Fruit fly (Drosophila melanogaster) whole organism, embryonic: ENCODE measurements around the gene CG17124.
A peak's percentile ranks its signal among the peaks of the same experiment; 100 is the strongest.

ENCODE experiments used
- Atf-2 ChIP-seq: fragments of 200-800 bp; sonication (Bioruptor generic); optimal IDR thresholded peaks from 2 replicates; lab custom pipeline; 2016; ENCODE audit warnings: missing biosample characterization, missing genetic modification characterization
- BEAF-32 ChIP-seq: fragments of 200-800 bp; sonication (Bioruptor generic); optimal IDR thresholded peaks from 3 replicates; lab custom pipeline; 2017; ENCODE audit warnings: missing biosample characterization, missing genetic modification characterization, mild to moderate bottlenecking, moderate library complexity, missing genetic modification reagents
- CG1024 ChIP-seq: fragments of 200-800 bp; sonication (Bioruptor generic); IDR thresholded peaks from 2 replicates; pipeline ENCODE4 v1.3.6; 2022; ENCODE audit warnings: missing biosample characterization, missing genetic modification characterization
- CG15269 ChIP-seq: fragments of 200-800 bp; sonication (Bioruptor generic); optimal IDR thresholded peaks from 2 replicates; lab custom pipeline; 2018; ENCODE audit warnings: missing biosample characterization, mild to moderate bottlenecking, missing genetic modification characterization, moderate library complexity
- CG1529 ChIP-seq: fragments of 200-800 bp; sonication (Bioruptor generic); optimal IDR thresholded peaks from 3 replicates; lab custom pipeline; 2018; ENCODE audit warnings: missing biosample characterization, missing genetic modification characterization
- CG17802 ChIP-seq: fragments of 200-800 bp; sonication (Bioruptor generic); optimal IDR thresholded peaks from 2 replicates; lab custom pipeline; 2018; ENCODE audit warnings: missing biosample characterization, mild to moderate bottlenecking, missing genetic modification characterization, moderate library complexity
- CG18011 ChIP-seq: fragments of 200-800 bp; sonication (Bioruptor generic); optimal IDR thresholded peaks from 2 replicates; lab custom pipeline; 2017; ENCODE audit warnings: missing biosample characterization, missing genetic modification characterization, mild to moderate bottlenecking, moderate library complexity, missing genotype
- CG18262 ChIP-seq: fragments of 200-800 bp; optimal IDR thresholded peaks from 3 replicates; lab custom pipeline; 2019; ENCODE audit warnings: missing biosample characterization, mild to moderate bottlenecking, missing genetic modification characterization, moderate library complexity
- CG30020 ChIP-seq: fragments of 200-800 bp; optimal IDR thresholded peaks from 2 replicates; lab custom pipeline; 2019; ENCODE audit warnings: missing biosample characterization, mild to moderate bottlenecking, missing genetic modification characterization, moderate library complexity
- CG30431 ChIP-seq: fragments of 200-800 bp; sonication (Bioruptor generic); optimal IDR thresholded peaks from 2 replicates; lab custom pipeline; 2017; ENCODE audit warnings: missing biosample characterization, missing genetic modification characterization
- CG31224 ChIP-seq: fragments of 200-800 bp; sonication (Bioruptor generic); IDR thresholded peaks from 2 replicates; pipeline ENCODE4 v1.3.6; 2022; ENCODE audit warnings: missing biosample characterization, missing genetic modification characterization
- CG31441 ChIP-seq: fragments of 200-800 bp; sonication (Bioruptor generic); IDR thresholded peaks from 2 replicates; pipeline ENCODE4 v1.3.6; 2022; ENCODE audit warnings: missing biosample characterization, missing genetic modification characterization
- CG3163 ChIP-seq: fragments of 200-800 bp; sonication (Bioruptor generic); optimal IDR thresholded peaks from 3 replicates; lab custom pipeline; 2016; ENCODE audit warnings: missing biosample characterization, missing genetic modification characterization
- CG3281 ChIP-seq: fragments of 200-800 bp; sonication (Bioruptor generic); optimal IDR thresholded peaks from 3 replicates; lab custom pipeline; 2017; ENCODE audit warnings: missing biosample characterization, mild to moderate bottlenecking, missing genetic modification characterization
- CG3838 ChIP-seq: fragments of 200-800 bp; sonication (Bioruptor generic); optimal IDR thresholded peaks from 3 replicates; lab custom pipeline; 2016; ENCODE audit warnings: missing biosample characterization, missing genetic modification characterization
- CG6683 ChIP-seq: fragments of 200-800 bp; sonication (Bioruptor generic); optimal IDR thresholded peaks from 2 replicates; lab custom pipeline; 2017; ENCODE audit warnings: missing biosample characterization, mild to moderate bottlenecking, missing genetic modification characterization, missing genetic modification reagents
- CG7556 ChIP-seq: fragments of 200-800 bp; sonication (Bioruptor generic); optimal IDR thresholded peaks from 2 replicates; lab custom pipeline; 2017; ENCODE audit warnings: missing biosample characterization, mild to moderate bottlenecking, missing genetic modification characterization
- Hey ChIP-seq: fragments of 200-800 bp; sonication (Bioruptor generic); optimal IDR thresholded peaks from 3 replicates; lab custom pipeline; 2018; ENCODE audit warnings: missing biosample characterization, mild to moderate bottlenecking, missing genetic modification characterization
- Lhr ChIP-seq: fragments of 200-800 bp; sonication (Bioruptor generic); optimal IDR thresholded peaks from 3 replicates; lab custom pipeline; 2017; ENCODE audit warnings: mild to moderate bottlenecking, missing biosample characterization, missing genetic modification reagents, missing genetic modification characterization
- Lpt ChIP-seq: fragments of >200 bp; optimal IDR thresholded peaks from 2 replicates; lab custom pipeline; 2018; ENCODE audit warnings: missing biosample characterization, missing genetic modification characterization
- MTF-1 ChIP-seq: fragments of 200-800 bp; sonication (Bioruptor generic); optimal IDR thresholded peaks from 2 replicates; lab custom pipeline; 2018; ENCODE audit warnings: missing biosample characterization, mild to moderate bottlenecking, missing genetic modification characterization, borderline replicate concordance
- Med ChIP-seq: fragments of 200-800 bp; sonication (Bioruptor generic); peaks from one replicate; lab custom pipeline; 2016; ENCODE audit warnings: missing biosample characterization, missing genetic modification characterization, mild to moderate bottlenecking, inconsistent platforms, moderate library complexity
- NC2α ChIP-seq: fragments of 200-800 bp; sonication (Bioruptor generic); optimal IDR thresholded peaks from 2 replicates; lab custom pipeline; 2016; ENCODE audit warnings: missing biosample characterization, missing genetic modification characterization
- Neu2 ChIP-seq: fragments of 200-800 bp; sonication (Bioruptor generic); optimal IDR thresholded peaks from 3 replicates; lab custom pipeline; 2016; ENCODE audit warnings: missing biosample characterization, missing genetic modification characterization, borderline replicate concordance
- Optix ChIP-seq: fragments of 200-800 bp; sonication (Bioruptor generic); IDR thresholded peaks from 3 replicates; pipeline ENCODE4 v1.3.6; 2022; ENCODE audit warnings: missing biosample characterization, missing genetic modification characterization
- Sry-β ChIP-seq: fragments of 200-800 bp; sonication (Bioruptor generic); optimal IDR thresholded peaks from 2 replicates; lab custom pipeline; 2018; ENCODE audit warnings: missing biosample characterization, mild to moderate bottlenecking, missing genetic modification characterization, moderate library complexity
- Sry-δ ChIP-seq: fragments of 200-800 bp; sonication (Bioruptor generic); optimal IDR thresholded peaks from 2 replicates; lab custom pipeline; 2016; ENCODE audit warnings: missing biosample characterization, missing genetic modification characterization
- Taf1 ChIP-seq: fragments of 200-800 bp; sonication (Bioruptor generic); IDR thresholded peaks from 2 replicates; pipeline ENCODE4 v1.3.6; 2022; ENCODE audit warnings: missing biosample characterization, missing genetic modification characterization
- ab ChIP-seq: fragments of 200-800 bp; sonication (Bioruptor generic); optimal IDR thresholded peaks from 2 replicates; lab custom pipeline; 2016; ENCODE audit warnings: missing biosample characterization, missing genetic modification characterization
- chif ChIP-seq, 2 experiments: fragments of 200-800 bp; sonication (Bioruptor generic); optimal IDR thresholded peaks; 3 replicates each; lab custom pipeline; 2016; ENCODE audit warnings: missing biosample characterization in 2 of 2, missing genetic modification characterization in 2 of 2
- chm ChIP-seq: fragments of 200-800 bp; sonication (Bioruptor generic); IDR thresholded peaks from 2 replicates; pipeline ENCODE4 v1.3.6; 2022; ENCODE audit warnings: missing biosample characterization, missing genetic modification characterization
- dimm ChIP-seq: fragments of 200-800 bp; sonication (Bioruptor generic); IDR thresholded peaks from 2 replicates; pipeline ENCODE4 v1.3.6; 2022; ENCODE audit warnings: missing biosample characterization, missing genetic modification characterization
- emc ChIP-seq: fragments of 200-800 bp; sonication (Bioruptor generic); optimal IDR thresholded peaks from 2 replicates; lab custom pipeline; 2016; ENCODE audit warnings: missing biosample characterization, missing genetic modification characterization
- esg ChIP-seq: fragments of 200-800 bp; sonication (Bioruptor generic); conservative IDR thresholded peaks from 2 replicates; pipeline ENCODE4 v1.3.6; 2022; ENCODE audit warnings: missing biosample characterization, missing genetic modification characterization
- gt ChIP-seq: fragments of 200-800 bp; sonication (Bioruptor generic); IDR thresholded peaks from 2 replicates; pipeline ENCODE4 v1.3.6; 2022; ENCODE audit warnings: missing biosample characterization, missing genetic modification characterization
- inv ChIP-seq: fragments of 200-800 bp; sonication (Bioruptor generic); IDR thresholded peaks from 2 replicates; pipeline ENCODE4 v1.3.6; 2022; ENCODE audit warnings: missing biosample characterization, missing genetic modification characterization; ENCODE audit not compliant: partially characterized antibody
- lbe ChIP-seq: fragments of 200-800 bp; sonication (Bioruptor generic); optimal IDR thresholded peaks from 2 replicates; lab custom pipeline; 2016; ENCODE audit warnings: missing biosample characterization, mild to moderate bottlenecking, missing genetic modification characterization
- lilli ChIP-seq: fragments of 200-800 bp; sonication (Bioruptor generic); optimal IDR thresholded peaks from 3 replicates; lab custom pipeline; 2016; ENCODE audit warnings: missing biosample characterization, missing genetic modification characterization
- nau ChIP-seq: fragments of 200-800 bp; sonication (Bioruptor generic); optimal IDR thresholded peaks from 3 replicates; lab custom pipeline; 2017; ENCODE audit warnings: missing biosample characterization, mild to moderate bottlenecking, missing genetic modification characterization, missing genetic modification reagents
- nerfin-2 ChIP-seq: fragments of 200-800 bp; sonication (Bioruptor generic); IDR thresholded peaks from 2 replicates; pipeline ENCODE4 v1.3.6; 2022; ENCODE audit warnings: missing biosample characterization, missing genetic modification characterization; ENCODE audit not compliant: partially characterized antibody
- nmo ChIP-seq: fragments of 200-800 bp; sonication (Bioruptor generic); optimal IDR thresholded peaks from 2 replicates; lab custom pipeline; 2018; ENCODE audit warnings: missing biosample characterization, mild to moderate bottlenecking, missing genetic modification characterization, moderate library complexity
- pan ChIP-seq, 4 experiments: fragments of >200 bp in 3 of 4; fragments of 200-800 bp in 1 of 4; sonication (Bioruptor generic) in 1 of 4; optimal IDR thresholded peaks in 3 of 4; IDR thresholded peaks in 1 of 4; 2 replicates each; pipeline versions ENCODE4 v1.3.6 to Lab custom; 2017 to 2022; ENCODE audit warnings: missing biosample characterization in 2 of 4, missing genetic modification characterization in 2 of 4, mixed read lengths in 1 of 4
- pb ChIP-seq: fragments of 200-800 bp; sonication (Bioruptor generic); optimal IDR thresholded peaks from 3 replicates; lab custom pipeline; 2016; ENCODE audit warnings: missing biosample characterization, missing genetic modification characterization
- pum ChIP-seq: fragments of 200-800 bp; sonication (Bioruptor generic); optimal IDR thresholded peaks from 2 replicates; lab custom pipeline; 2016; ENCODE audit warnings: missing biosample characterization, missing genetic modification characterization
- ranshi ChIP-seq: fragments of 200-800 bp; sonication (Bioruptor generic); IDR thresholded peaks from 2 replicates; pipeline ENCODE4 v1.3.6; 2022; ENCODE audit warnings: missing biosample characterization, missing genetic modification characterization
- sens ChIP-seq: fragments of 200-800 bp; sonication (Bioruptor generic); peaks from one replicate; lab custom pipeline; 2016; ENCODE audit warnings: missing biosample characterization, missing genetic modification characterization
- tio ChIP-seq: fragments of 200-800 bp; sonication (Bioruptor generic); optimal IDR thresholded peaks from 2 replicates; lab custom pipeline; 2017; ENCODE audit warnings: missing biosample characterization, missing genetic modification characterization, inconsistent platforms
- twi ChIP-seq: fragments of 200-800 bp; optimal IDR thresholded peaks from 2 replicates; lab custom pipeline; 2019; ENCODE audit warnings: missing biosample characterization, mild to moderate bottlenecking, missing genetic modification characterization, moderate library complexity
- unc-4 ChIP-seq: fragments of 200-800 bp; sonication (Bioruptor generic); IDR thresholded peaks from 2 replicates; pipeline ENCODE4 v1.3.6; 2022; ENCODE audit warnings: missing biosample characterization, missing genetic modification characterization; ENCODE audit not compliant: partially characterized antibody
- zf30C ChIP-seq: fragments of 200-800 bp; sonication (Bioruptor generic); optimal IDR thresholded peaks from 3 replicates; lab custom pipeline; 2018; ENCODE audit warnings: missing biosample characterization, mild to moderate bottlenecking, missing genetic modification characterization

Gene CG17124

DNA sequence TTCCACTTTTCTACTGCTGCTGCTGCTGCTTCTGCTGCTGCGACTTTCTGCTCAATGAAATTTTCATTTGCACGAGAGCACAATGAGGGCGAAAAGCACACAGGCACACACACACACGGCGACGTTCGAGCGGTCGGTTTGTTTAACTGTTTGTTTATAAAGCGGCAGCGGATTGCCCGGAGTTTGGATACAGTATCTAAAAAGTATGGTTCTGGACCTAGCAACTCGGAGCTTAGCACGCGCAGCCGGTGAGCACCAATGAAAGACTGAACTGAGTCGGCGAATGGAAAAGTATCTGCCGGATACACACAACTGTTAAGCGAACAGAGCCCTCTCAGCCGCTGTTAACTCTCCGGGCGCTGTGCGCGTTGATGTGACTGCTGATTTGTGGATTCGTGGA lies at the start of gene CG17124 (continued):
- TF ChIP-seq CG17802 (tag; lab: Kevin White, UChicago) (no peak), zf30C (GFP tag; lab: Kevin White, UChicago) (no peak), CG30020 (no peak), pan (optimal IDR thresholded peaks at IDR 0.05; lab: Kevin White, UChicago) (no peak), pan (GFP tag; optimal IDR thresholded peaks at IDR 0.05 in 1 of 2, IDR thresholded peaks at IDR 0.05 in 1 of 2) (peak in 1 of 2 experiments; percentile 48), Lhr (no peak), Taf1 (no peak), CG18262 (tag; lab: Kevin White, UChicago) (no peak), chm (peak; percentile 70; the same call in 1 of the 2 replicates), CG31441 (no peak), Med (GFP tag; lab: Kevin White, UChicago) (peak; percentile 91), nerfin-2 (GFP tag; lab: Robert Waterston, UW) (no peak), ranshi (GFP tag; lab: Robert Waterston, UW) (peak; percentile 39; the same call in 1 of the 2 replicates), unc-4 (peak; percentile 40; the same call in 1 of the 2 replicates), CG1529 (GFP tag; lab: Kevin White, UChicago) (peak; percentile 7), esg (GFP tag; lab: Robert Waterston, UW) (no peak), CG3838 (GFP tag; lab: Kevin White, UChicago) (no peak), nmo (GFP tag; lab: Kevin White, UChicago) (no peak), CG18011 (GFP tag; lab: Kevin White, UChicago) (no peak), BEAF-32 (GFP tag; lab: Kevin White, UChicago) (no peak), CG1024 (GFP tag; lab: Robert Waterston, UW) (no peak), pb (GFP tag; lab: Kevin White, UChicago) (no peak), Hey (no peak), Sry-β (GFP tag; lab: Kevin White, UChicago) (no peak), Sry-δ (GFP tag; lab: Kevin White, UChicago) (peak; percentile 1), sens (GFP tag; lab: Kevin White, UChicago) (peak; percentile 52), CG6683 (GFP tag; lab: Kevin White, UChicago) (peak; percentile 26), CG3281 (GFP tag; lab: Kevin White, UChicago) (peak; percentile 47), NC2α (GFP tag; lab: Kevin White, UChicago) (no peak), CG7556 (GFP tag; lab: Kevin White, UChicago) (no peak), Optix (GFP tag; lab: Robert Waterston, UW) (no peak; the same call in 2 of the 3 replicates), lilli (GFP tag; lab: Kevin White, UChicago) (peak; percentile 9), CG31224 (GFP tag; lab: Robert Waterston, UW) (no peak), Lpt (GFP tag; lab: Kevin White, UChicago) (no peak), pum (no peak), dimm (GFP tag; lab: Robert Waterston, UW) (no peak), twi (no peak), CG3163 (peak; percentile 39), ab (GFP tag; lab: Kevin White, UChicago) (no peak), inv (GFP tag; lab: Robert Waterston, UW) (no peak), chif (GFP tag; optimal IDR thresholded peaks at IDR 0.05; lab: Kevin White, UChicago) (no peak), lbe (GFP tag; lab: Kevin White, UChicago) (no peak), CG15269 (tag; lab: Kevin White, UChicago) (peak; percentile 20), Atf-2 (GFP tag; lab: Kevin White, UChicago) (no peak), Neu2 (GFP tag; lab: Kevin White, UChicago) (no peak), nau (GFP tag; lab: Kevin White, UChicago) (peak; percentile 54), gt (GFP tag; lab: Robert Waterston, UW) (no peak), MTF-1 (GFP tag; lab: Kevin White, UChicago) (peak; percentile 64), tio (GFP tag; lab: Kevin White, UChicago) (no peak), emc (GFP tag; lab: Kevin White, UChicago) (no peak), CG30431 (GFP tag; lab: Kevin White, UChicago) (no peak)
